Fruit fly (Drosophila melanogaster) whole organism, adult: Measurements from ENCODE around the gene CG31922.

Experiments
- CG11617 ChIP-seq: fragments of 200-800 bp; sonication (Bioruptor generic); optimal IDR thresholded peaks from 2 replicates; lab custom pipeline; 2017; ENCODE audit warnings: mild to moderate bottlenecking, missing biosample characterization, missing genetic modification reagents, missing genetic modification characterization
- CG12768 ChIP-seq: fragments of 200-800 bp; sonication (Bioruptor generic); optimal IDR thresholded peaks from 2 replicates; lab custom pipeline; 2017; ENCODE audit warnings: missing biosample characterization, missing genetic modification characterization, mild to moderate bottlenecking, moderate library complexity, missing genetic modification reagents
- CG14711 ChIP-seq: fragments of 200-800 bp; sonication (Bioruptor generic); optimal IDR thresholded peaks from 2 replicates; lab custom pipeline; 2018; ENCODE audit warnings: missing biosample characterization, mild to moderate bottlenecking, missing genetic modification characterization, moderate library complexity
- CG1620 ChIP-seq: fragments of 200-800 bp; sonication (Bioruptor generic); optimal IDR thresholded peaks from 2 replicates; lab custom pipeline; 2016; ENCODE audit warnings: missing biosample characterization, missing genetic modification characterization
- CG33017 ChIP-seq: fragments of 200-800 bp; sonication (Bioruptor generic); optimal IDR thresholded peaks from 2 replicates; lab custom pipeline; 2018; ENCODE audit warnings: missing biosample characterization, mild to moderate bottlenecking, missing genetic modification characterization, moderate library complexity
- CG5204 ChIP-seq: fragments of 200-800 bp; sonication (Bioruptor generic); optimal IDR thresholded peaks from 2 replicates; lab custom pipeline; 2016; ENCODE audit warnings: missing biosample characterization, missing genetic modification characterization
- CG7045 ChIP-seq: fragments of 200-800 bp; sonication (Bioruptor generic); optimal IDR thresholded peaks from 2 replicates; lab custom pipeline; 2017; ENCODE audit warnings: missing biosample characterization, mild to moderate bottlenecking, missing genetic modification characterization
- CG7101 ChIP-seq: fragments of 200-800 bp; sonication (Bioruptor generic); optimal IDR thresholded peaks from 2 replicates; lab custom pipeline; 2018; ENCODE audit warnings: missing biosample characterization, mild to moderate bottlenecking, missing genetic modification characterization, moderate library complexity
- Clk ChIP-seq: fragments of 200-800 bp; sonication (Bioruptor generic); optimal IDR thresholded peaks from 2 replicates; lab custom pipeline; 2017; ENCODE audit warnings: missing biosample characterization, missing genetic modification characterization
- Crg-1 ChIP-seq: fragments of 200-800 bp; sonication (Bioruptor generic); optimal IDR thresholded peaks from 2 replicates; lab custom pipeline; 2016; ENCODE audit warnings: missing biosample characterization, missing genetic modification characterization
- Hr96 ChIP-seq: fragments of 200-800 bp; sonication (Bioruptor generic); optimal IDR thresholded peaks from 2 replicates; lab custom pipeline; 2016; ENCODE audit warnings: missing biosample characterization, missing genetic modification characterization
- Mnt ChIP-seq: fragments of 200-800 bp; sonication (Bioruptor generic); optimal IDR thresholded peaks from 2 replicates; lab custom pipeline; 2016; ENCODE audit warnings: missing biosample characterization, mild to moderate bottlenecking, missing genetic modification characterization
- bab1 ChIP-seq: fragments of 200-800 bp; sonication (Bioruptor generic); optimal IDR thresholded peaks from 3 replicates; lab custom pipeline; 2019; ENCODE audit warnings: missing biosample characterization, mild to moderate bottlenecking, missing genetic modification characterization, moderate library complexity
- cic ChIP-seq: fragments of 200-800 bp; sonication (Bioruptor generic); optimal IDR thresholded peaks from 2 replicates; lab custom pipeline; 2017; ENCODE audit warnings: missing biosample characterization, mild to moderate bottlenecking, missing genetic modification characterization, moderate library complexity
- cnc ChIP-seq, 2 experiments: fragments of >200 bp; optimal IDR thresholded peaks; 2 replicates each; lab custom pipeline; 2017
- kay ChIP-seq: fragments of 200-800 bp; sonication (Bioruptor generic); peaks from one replicate; lab custom pipeline; 2016; ENCODE audit warnings: missing biosample characterization, missing genetic modification characterization, borderline replicate concordance
- ovo ChIP-seq: fragments of 200-800 bp; sonication (Bioruptor generic); optimal IDR thresholded peaks from 2 replicates; lab custom pipeline; 2016; ENCODE audit warnings: missing biosample characterization, missing genetic modification characterization
- pad ChIP-seq: fragments of 200-800 bp; sonication (Bioruptor generic); optimal IDR thresholded peaks from 3 replicates; lab custom pipeline; 2017; ENCODE audit warnings: missing biosample characterization, missing genetic modification characterization, mild to moderate bottlenecking, moderate library complexity, missing genetic modification reagents
- tj ChIP-seq: fragments of 200-800 bp; sonication (Bioruptor generic); optimal IDR thresholded peaks from 3 replicates; lab custom pipeline; 2017; ENCODE audit warnings: missing biosample characterization, mild to moderate bottlenecking, missing genetic modification characterization, moderate library complexity
- toe ChIP-seq: fragments of 200-800 bp; sonication (Bioruptor generic); optimal IDR thresholded peaks from 2 replicates; lab custom pipeline; 2016; ENCODE audit warnings: missing biosample characterization, missing genetic modification characterization

Gene CG31922

dm6 chr2L:1166326-1166725, 3.7 kb upstream of the CG31922 start, which contains the start of gene CG14341:
CG14341 (plus strand) TSS chr2L:1166506.
- TF ChIP-seq tj (GFP tag; lab: Kevin White, UChicago) = no peak
- TF ChIP-seq Hr96 (GFP tag; lab: Kevin White, UChicago) = no peak
- no peak for TF ChIP-seq toe (GFP tag; lab: Kevin White, UChicago)
- TF ChIP-seq CG1620 (GFP tag; lab: Kevin White, UChicago) = no peak
- no peak for TF ChIP-seq Clk (GFP tag; lab: Kevin White, UChicago)
- no peak for TF ChIP-seq Mnt (GFP tag; lab: Kevin White, UChicago)
- TF ChIP-seq CG33017 = no peak
- no peak for TF ChIP-seq Crg-1 (GFP tag; lab: Kevin White, UChicago)
- no peak for TF ChIP-seq ovo (GFP tag; lab: Kevin White, UChicago)
- TF ChIP-seq CG7101 (tag; lab: Kevin White, UChicago) = no peak
- TF ChIP-seq cic (GFP tag; lab: Kevin White, UChicago) = no peak
- TF ChIP-seq CG5204 (GFP tag; lab: Kevin White, UChicago) = no peak

- TF ChIP-seq CG12768 (GFP tag; lab: Kevin White, UChicago) = peak; percentile 79
- TF ChIP-seq cnc (optimal IDR thresholded peaks at IDR 0.05; lab: Kevin White, UChicago) = no peak
- peak; percentile 86 for TF ChIP-seq CG7101 (tag; lab: Kevin White, UChicago)
- TF ChIP-seq cic (GFP tag; lab: Kevin White, UChicago) = peak; percentile 56
- TF ChIP-seq CG7045 = peak; percentile 82
- TF ChIP-seq toe (GFP tag; lab: Kevin White, UChicago) = peak; percentile 94
- TF ChIP-seq CG33017 = peak; percentile 78
- no peak for TF ChIP-seq kay
- TF ChIP-seq bab1 (GFP tag; lab: Kevin White, UChicago) = peak; percentile 70
- TF ChIP-seq CG1620 (GFP tag; lab: Kevin White, UChicago) = peak; percentile 90
- peak; percentile 79 for TF ChIP-seq Clk (GFP tag; lab: Kevin White, UChicago)
- peak; percentile 90 for TF ChIP-seq Crg-1 (GFP tag; lab: Kevin White, UChicago)
- peak; percentile 93 for TF ChIP-seq Hr96 (GFP tag; lab: Kevin White, UChicago)
- TF ChIP-seq pad = peak; percentile 74
- TF ChIP-seq ovo (GFP tag; lab: Kevin White, UChicago) = peak; percentile 87
- peak; percentile 84 for TF ChIP-seq Mnt (GFP tag; lab: Kevin White, UChicago)
- TF ChIP-seq CG5204 (GFP tag; lab: Kevin White, UChicago) = no peak
- peak; percentile 81 for TF ChIP-seq CG11617
- peak; percentile 69 for TF ChIP-seq tj (GFP tag; lab: Kevin White, UChicago)
- peak; percentile 78 for TF ChIP-seq CG14711 (tag; lab: Kevin White, UChicago)
These were observed 2.7 kb downstream of the CG31922 start, which contains the start of the genes Charon and CG4887 for dm6 chr2L:1172704-1173107. Charon (minus strand) TSS chr2L:1172805. CG4887 (plus strand) TSS chr2L:1173009.

- peak; percentile 37 for TF ChIP-seq Crg-1 (GFP tag; lab: Kevin White, UChicago)
- peak; percentile 53 for TF ChIP-seq CG1620 (GFP tag; lab: Kevin White, UChicago)
- TF ChIP-seq toe (GFP tag; lab: Kevin White, UChicago) = no peak
- peak; percentile 40 for TF ChIP-seq CG7101 (tag; lab: Kevin White, UChicago)
- TF ChIP-seq CG14711 (tag; lab: Kevin White, UChicago) = no peak
- peak; percentile 11 for TF ChIP-seq cic (GFP tag; lab: Kevin White, UChicago)
- peak; percentile 21 for TF ChIP-seq pad
- no peak for TF ChIP-seq Mnt (GFP tag; lab: Kevin White, UChicago)
- no peak for TF ChIP-seq CG5204 (GFP tag; lab: Kevin White, UChicago)
- TF ChIP-seq bab1 (GFP tag; lab: Kevin White, UChicago) = peak; percentile 52
These were observed 7.5 kb downstream of the CG31922 start, which contains the start of gene CG4896 for dm6 chr2L:1177522-1177921. CG4896 (plus strand) TSS chr2L:1177690.

- TF ChIP-seq Crg-1 (GFP tag; lab: Kevin White, UChicago) (no peak), Mnt (GFP tag; lab: Kevin White, UChicago) (peak; percentile 83)
These were observed 13.8 kb downstream of the CG31922 start, which contains the start of the genes CG5126 and Tgt for dm6 chr2L:1183799-1184198. CG5126 (minus strand) TSS chr2L:1184020. Tgt (plus strand) TSS chr2L:1184065.

DNA sequence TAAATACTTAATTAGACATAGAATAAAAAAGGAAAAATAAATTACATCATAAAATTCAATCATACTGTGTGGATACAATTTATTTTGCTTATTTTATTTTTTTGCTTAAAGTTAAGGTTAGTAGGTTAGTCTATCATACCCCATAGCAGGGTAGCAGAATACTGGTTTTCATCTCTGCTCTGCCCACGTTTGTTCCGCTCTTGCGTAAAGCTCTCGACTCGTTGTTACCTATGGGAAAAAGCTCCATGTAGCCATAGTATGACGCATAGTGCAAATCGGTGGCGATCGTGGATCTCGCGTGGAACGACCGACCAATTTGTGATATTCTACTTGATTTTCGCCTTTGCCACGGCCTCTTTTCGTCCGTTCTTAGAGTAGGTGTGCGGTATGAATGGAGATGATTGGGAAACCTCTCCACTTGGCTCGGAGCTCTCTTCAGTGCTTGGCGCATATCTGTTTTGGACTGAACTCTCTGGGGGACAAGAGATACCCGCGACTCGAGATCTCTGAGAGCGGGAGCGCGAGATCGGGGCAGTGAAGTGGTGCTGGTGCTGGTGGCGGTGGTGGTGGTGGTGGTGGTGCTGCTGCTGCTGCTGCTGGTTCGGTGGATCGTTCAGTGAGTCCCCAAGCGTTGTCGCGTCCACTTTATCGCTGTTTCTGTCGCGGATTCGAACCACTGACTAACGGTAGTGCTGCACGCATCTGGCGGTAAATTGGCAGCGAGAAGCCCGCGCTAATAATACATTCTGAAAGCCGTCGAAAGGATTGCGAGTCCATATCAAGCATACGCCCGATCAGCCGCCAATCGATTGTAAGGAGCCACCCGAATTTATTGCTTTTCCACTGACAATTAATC, 15.9 kb downstream of the CG31922 start, which contains the start of gene CG5001:
TSS of gene CG5001 (plus strand) at position 116 of the 856 bp plus-strand sequence.
- TF ChIP-seq Clk (GFP tag; lab: Kevin White, UChicago) (no peak), CG7045 (peak; percentile 38), CG14711 (tag; lab: Kevin White, UChicago) (peak; percentile 76), CG12768 (GFP tag; lab: Kevin White, UChicago) (peak; percentile 61), tj (GFP tag; lab: Kevin White, UChicago) (no peak), ovo (GFP tag; lab: Kevin White, UChicago) (peak; percentile 38), kay (peak; percentile 79), pad (no peak), Hr96 (GFP tag; lab: Kevin White, UChicago) (no peak), cic (GFP tag; lab: Kevin White, UChicago) (peak; percentile 98), CG33017 (peak; percentile 69), CG11617 (peak; percentile 49), Mnt (GFP tag; lab: Kevin White, UChicago) (peak; percentile 61), Crg-1 (GFP tag; lab: Kevin White, UChicago) (no peak), cnc (optimal IDR thresholded peaks at IDR 0.05; lab: Kevin White, UChicago) (no peak), CG7101 (tag; lab: Kevin White, UChicago) (peak; percentile 83), bab1 (GFP tag; lab: Kevin White, UChicago) (peak; percentile 56), toe (GFP tag; lab: Kevin White, UChicago) (no peak), CG5204 (GFP tag; lab: Kevin White, UChicago) (no peak), CG1620 (GFP tag; lab: Kevin White, UChicago) (peak; percentile 22)
